Worm (Caenorhabditis elegans) whole organism, young adult: ENCODE data around the gene sec-61.B.

ENCODE experiments used
- B0019.2 ChIP-seq: fragments of 200-800 bp; sonication (Bioruptor generic); conservative IDR thresholded peaks from 2 replicates; pipeline ENCODE4 v1.3.6; 2022; ENCODE audit warnings: missing genetic modification reagents, missing genetic modification characterization, missing compliant biosample characterization
- B0035.1 ChIP-seq: sonication (generic microtip); optimal IDR thresholded peaks from 2 replicates; lab custom pipeline; 2016; ENCODE audit warnings: missing genetic modification characterization, mild to moderate bottlenecking, missing compliant biosample characterization, missing genotype, missing genetic modification reagents
- F37B4.10 ChIP-seq: fragments of 200-800 bp; sonication (Bioruptor generic); IDR thresholded peaks from 2 replicates; pipeline ENCODE4 v1.3.6; 2022; ENCODE audit warnings: missing genetic modification characterization, missing compliant biosample characterization
- F49E8.2 ChIP-seq: sonication (generic microtip); optimal IDR thresholded peaks from 3 replicates; lab custom pipeline; 2017; ENCODE audit warnings: missing genetic modification characterization, mild to moderate bottlenecking, missing compliant biosample characterization, antibody characterized with exemption, moderate library complexity; ENCODE audit not compliant: insufficient read depth
- Y53G8AR.9 ChIP-seq: fragments of 200-800 bp; sonication (Bioruptor generic); conservative IDR thresholded peaks from 2 replicates; pipeline ENCODE4 v1.3.6; 2022; ENCODE audit warnings: missing genetic modification reagents, missing genetic modification characterization, missing compliant biosample characterization
- Y67H2A.10 ChIP-seq: fragments of 200-800 bp; sonication (Bioruptor generic); conservative IDR thresholded peaks from 2 replicates; pipeline ENCODE4 v1.3.6; 2022; ENCODE audit warnings: missing genetic modification reagents, missing genetic modification characterization, missing compliant biosample characterization
- Y79H2A.3 ChIP-seq: fragments of 200-800 bp; sonication (Bioruptor generic); conservative IDR thresholded peaks from 2 replicates; pipeline ENCODE4 v1.3.6; 2022; ENCODE audit warnings: missing genetic modification reagents, missing genetic modification characterization, missing compliant biosample characterization
- Y95B8A.8 ChIP-seq: fragments of 200-800 bp; sonication (Bioruptor generic); IDR thresholded peaks from 2 replicates; pipeline ENCODE4 v1.3.6; 2022; ENCODE audit warnings: missing genetic modification reagents, missing genetic modification characterization, missing compliant biosample characterization
- ama-1 ChIP-seq, 3 experiments: fragments of 150-350 bp in 1 of 3; sonication (generic microtip) in 2 of 3; optimal IDR thresholded peaks; 2 replicates each; lab custom pipeline; 2014 to 2018; ENCODE audit warnings: missing biosample characterization in 2 of 3, missing genetic modification characterization in 2 of 3, missing genetic modification reagents in 2 of 3
- atf-7 ChIP-seq: sonication (generic microtip); optimal IDR thresholded peaks from 2 replicates; lab custom pipeline; 2017; ENCODE audit warnings: mild to moderate bottlenecking, missing genetic modification characterization, missing compliant biosample characterization
- attf-3 ChIP-seq: fragments of 200-800 bp; sonication (Bioruptor generic); conservative IDR thresholded peaks from 2 replicates; pipeline ENCODE4 v1.3.6; 2022; ENCODE audit warnings: missing genetic modification reagents, missing genetic modification characterization, missing compliant biosample characterization
- bed-2 ChIP-seq: fragments of 200-800 bp; sonication (Bioruptor generic); IDR thresholded peaks from 2 replicates; pipeline ENCODE4 v1.3.6; 2022; ENCODE audit warnings: missing genetic modification reagents, missing genetic modification characterization, missing compliant biosample characterization
- cebp-1 ChIP-seq, 2 experiments: fragments of 200-800 bp in 1 of 2; sonication (Bioruptor generic) in 1 of 2; sonication (generic microtip) in 1 of 2; IDR thresholded peaks in 1 of 2; optimal IDR thresholded peaks in 1 of 2; 2 replicates each; pipeline versions ENCODE4 v1.3.6 to Lab custom; 2017 to 2022; ENCODE audit warnings: missing compliant biosample characterization in 2 of 2, missing genetic modification characterization in 2 of 2, mild to moderate bottlenecking in 1 of 2, missing genetic modification reagents in 1 of 2, moderate library complexity in 1 of 2
- die-1 ChIP-seq: sonication (generic microtip); optimal IDR thresholded peaks from 2 replicates; lab custom pipeline; 2016; ENCODE audit warnings: missing genotype, mild to moderate bottlenecking, missing genetic modification characterization, missing compliant biosample characterization
- egrh-3 ChIP-seq: fragments of 200-800 bp; sonication (Bioruptor generic); IDR thresholded peaks from 2 replicates; pipeline ENCODE4 v1.3.6; 2022; ENCODE audit warnings: missing genetic modification reagents, missing genetic modification characterization, missing compliant biosample characterization
- ekl-4 ChIP-seq: fragments of 200-800 bp; sonication (Bioruptor generic); IDR thresholded peaks from 2 replicates; pipeline ENCODE4 v1.3.6; 2022; ENCODE audit warnings: missing genetic modification reagents, missing genetic modification characterization, missing compliant biosample characterization
- fkh-3 ChIP-seq: sonication (generic microtip); optimal IDR thresholded peaks from 2 replicates; lab custom pipeline; 2016; ENCODE audit warnings: mild to moderate bottlenecking, missing genetic modification characterization, missing compliant biosample characterization
- gei-17 ChIP-seq: fragments of 200-800 bp; sonication (Bioruptor generic); optimal IDR thresholded peaks from 2 replicates; lab custom pipeline; 2018; ENCODE audit warnings: mild to moderate bottlenecking, missing genetic modification characterization, missing compliant biosample characterization
- hrde-1 ChIP-seq: sonication (generic microtip); optimal IDR thresholded peaks from 2 replicates; lab custom pipeline; 2016; ENCODE audit warnings: missing genetic modification characterization, mild to moderate bottlenecking, missing compliant biosample characterization, moderate library complexity, missing genotype, missing genetic modification reagents, borderline replicate concordance
- lin-35 ChIP-seq, 3 experiments: fragments of 150-350 bp in 2 of 3; sonication (generic microtip) in 1 of 3; optimal IDR thresholded peaks; 2 replicates each; lab custom pipeline; 2014 to 2018; ENCODE audit warnings: missing biosample characterization in 3 of 3, missing genetic modification characterization in 3 of 3, missing genetic modification reagents in 3 of 3
- lin-40 ChIP-seq: sonication (generic microtip); optimal IDR thresholded peaks from 2 replicates; lab custom pipeline; 2016; ENCODE audit warnings: missing genetic modification characterization, mild to moderate bottlenecking, missing compliant biosample characterization, missing genotype, missing genetic modification reagents
- lin-54 ChIP-seq: fragments of 200-800 bp; sonication (Bioruptor generic); optimal IDR thresholded peaks from 2 replicates; lab custom pipeline; 2018; ENCODE audit warnings: mild to moderate bottlenecking, missing genetic modification characterization, missing compliant biosample characterization
- lsl-1 ChIP-seq: fragments of 200-800 bp; sonication (Bioruptor generic); optimal IDR thresholded peaks from 2 replicates; lab custom pipeline; 2018; ENCODE audit warnings: mild to moderate bottlenecking, missing genetic modification characterization, moderate library complexity, missing compliant biosample characterization
- madf-3 ChIP-seq: fragments of 200-800 bp; sonication (Bioruptor generic); IDR thresholded peaks from 2 replicates; pipeline ENCODE4 v1.3.6; 2022; ENCODE audit warnings: missing genetic modification reagents, missing genetic modification characterization, missing compliant biosample characterization
- mel-28 ChIP-seq: sonication (generic microtip); optimal IDR thresholded peaks from 2 replicates; lab custom pipeline; 2016; ENCODE audit warnings: borderline replicate concordance, mild to moderate bottlenecking, missing genetic modification characterization, missing compliant biosample characterization
- mes-4 ChIP-seq: sonication (generic microtip); optimal IDR thresholded peaks from 2 replicates; lab custom pipeline; 2016; ENCODE audit warnings: missing genotype, missing genetic modification characterization, missing compliant biosample characterization
- mxl-1 ChIP-seq: sonication (generic microtip); optimal IDR thresholded peaks from 2 replicates; lab custom pipeline; 2016; ENCODE audit warnings: missing genetic modification characterization, missing compliant biosample characterization
- nfya-1 ChIP-seq: sonication (generic microtip); optimal IDR thresholded peaks from 2 replicates; lab custom pipeline; 2017; ENCODE audit warnings: antibody characterized with exemption, missing compliant biosample characterization, missing genetic modification characterization, borderline replicate concordance; ENCODE audit not compliant: insufficient read depth
- nfya-2 ChIP-seq: fragments of 200-800 bp; sonication (Bioruptor generic); IDR thresholded peaks from 2 replicates; pipeline ENCODE4 v1.3.6; 2022; ENCODE audit warnings: missing genetic modification reagents, missing genetic modification characterization, missing compliant biosample characterization
- nhr-120 ChIP-seq: fragments of 200-800 bp; sonication (Bioruptor generic); IDR thresholded peaks from 2 replicates; pipeline ENCODE4 v1.3.6; 2022; ENCODE audit warnings: missing genetic modification characterization, missing compliant biosample characterization
- nhr-80 ChIP-seq: sonication (generic microtip); optimal IDR thresholded peaks from 2 replicates; lab custom pipeline; 2016; ENCODE audit warnings: missing genetic modification characterization, missing compliant biosample characterization
- pbrm-1 ChIP-seq: fragments of 200-800 bp; sonication (Bioruptor generic); IDR thresholded peaks from 2 replicates; pipeline ENCODE4 v1.3.6; 2022; ENCODE audit warnings: missing genetic modification reagents, missing genetic modification characterization, missing compliant biosample characterization
- pha-4 ChIP-seq: fragments of 150-350 bp; sonication (generic microtip); optimal IDR thresholded peaks from 2 replicates; lab custom pipeline; 2014; ENCODE audit warnings: missing biosample characterization, missing genetic modification reagents, missing genetic modification characterization
- rcor-1 ChIP-seq: fragments of 200-800 bp; sonication (Bioruptor generic); IDR thresholded peaks from 2 replicates; pipeline ENCODE4 v1.3.6; 2022; ENCODE audit warnings: missing genetic modification reagents, missing genetic modification characterization, missing compliant biosample characterization
- rec-8 ChIP-seq, 2 experiments: sonication (generic microtip); optimal IDR thresholded peaks; 2 replicates each; lab custom pipeline; 2016; ENCODE audit warnings: mild to moderate bottlenecking in 2 of 2, missing genetic modification characterization in 2 of 2, missing genetic modification reagents in 2 of 2, missing genotype in 2 of 2, missing biosample characterization in 1 of 2, missing compliant biosample characterization in 1 of 2, moderate library complexity in 1 of 2
- rpc-1 ChIP-seq, 2 experiments: fragments of 150-350 bp in 1 of 2; sonication (generic microtip) in 1 of 2; optimal IDR thresholded peaks; 2 replicates each; lab custom pipeline; 2014 to 2018; ENCODE audit warnings: missing biosample characterization in 1 of 2, missing genetic modification characterization in 1 of 2, missing genetic modification reagents in 1 of 2, missing genotype in 1 of 2
- snpc-1.3 ChIP-seq: sonication (generic microtip); optimal IDR thresholded peaks from 2 replicates; lab custom pipeline; 2017; ENCODE audit warnings: missing genetic modification characterization, mild to moderate bottlenecking, missing compliant biosample characterization, antibody characterized with exemption, moderate library complexity, missing genotype, missing genetic modification reagents; ENCODE audit not compliant: insufficient read depth
- tlf-1 ChIP-seq: fragments of 200-800 bp; sonication (Bioruptor generic); optimal IDR thresholded peaks from 2 replicates; lab custom pipeline; 2018; ENCODE audit warnings: mild to moderate bottlenecking, missing genetic modification characterization, missing compliant biosample characterization
- xnd-1 ChIP-seq: sonication (generic microtip); optimal IDR thresholded peaks from 2 replicates; lab custom pipeline; 2016; ENCODE audit warnings: missing genotype, missing genetic modification reagents, missing genetic modification characterization, missing compliant biosample characterization
- zim-3 ChIP-seq: sonication (generic microtip); optimal IDR thresholded peaks from 2 replicates; lab custom pipeline; 2017; ENCODE audit warnings: mild to moderate bottlenecking, missing genetic modification characterization, moderate library complexity, missing compliant biosample characterization
- ztf-25 ChIP-seq: fragments of 200-800 bp; sonication (Bioruptor generic); IDR thresholded peaks from 2 replicates; pipeline ENCODE4 v1.3.6; 2022; ENCODE audit warnings: missing genetic modification reagents, missing genetic modification characterization, missing compliant biosample characterization
- ztf-26 ChIP-seq: sonication (generic microtip); optimal IDR thresholded peaks from 2 replicates; lab custom pipeline; 2017; ENCODE audit warnings: missing genetic modification characterization, missing compliant biosample characterization
- ztf-28 ChIP-seq: fragments of 200-800 bp; sonication (Bioruptor generic); IDR thresholded peaks from 2 replicates; pipeline ENCODE4 v1.3.6; 2022; ENCODE audit warnings: missing genetic modification reagents, missing genetic modification characterization, missing compliant biosample characterization

The sec-61.B gene

ce11 chrIV:2388949-2389495 is 547 bp upstream of the sec-61.B start, which contains the start of gene trap-3 (continued):
- TF ChIP-seq mel-28 (tag; lab: Kevin White, UChicago) (peak; percentile 68), mxl-1 (no peak), ztf-28 (peak; percentile 72; the same call in 1 of the 2 replicates), fkh-3 (tag; lab: Kevin White, UChicago) (no peak), nhr-80 (tag; lab: Kevin White, UChicago) (peak; percentile 99), egrh-3 (peak; percentile 71), F49E8.2 (tag; lab: Kevin White, UChicago) (peak; percentile 81), F37B4.10 (0 out of 2 replicates have a peak, but pooled peaks have one; percentile 87), pha-4 (tag; lab: Kevin White, UChicago) (no peak), lsl-1 (GFP tag; lab: Kevin White, UChicago) (peak; percentile 88), B0035.1 (peak; percentile 83), lin-40 (peak; percentile 97), ama-1 (optimal IDR thresholded peaks at IDR 0.05; lab: Kevin White, UChicago) (no peak), ama-1 (GFP tag; optimal IDR thresholded peaks at IDR 0.05; lab: Kevin White, UChicago) (peak in 1 of 2 experiments; percentile 61), mes-4 (tag; lab: Kevin White, UChicago) (no peak), nfya-2 (0 out of 2 replicates have a peak, but pooled peaks have one; percentile 46), hrde-1 (tag; lab: Kevin White, UChicago) (peak; percentile 72)

ce11 chrIV:2383713-2384112 is 4.8 kb downstream of the sec-61.B start, which contains the start of gene Y38F2AR.3:
Y38F2AR.3 (plus strand) TSS chrIV:2384013.
- TF ChIP-seq gei-17 = no peak
- TF ChIP-seq nfya-1 (tag; lab: Kevin White, UChicago) = no peak
- TF ChIP-seq tlf-1 (GFP tag; lab: Kevin White, UChicago) = no peak
- TF ChIP-seq ztf-26 (tag; lab: Kevin White, UChicago) = no peak
- TF ChIP-seq zim-3 (tag; lab: Kevin White, UChicago) = no peak
- TF ChIP-seq snpc-1.3 (tag; lab: Kevin White, UChicago) = no peak
- no peak for TF ChIP-seq B0019.2 (GFP tag; lab: Robert Waterston, UW)
- no peak for TF ChIP-seq Y79H2A.3 (GFP tag; lab: Robert Waterston, UW)
- no peak for TF ChIP-seq rcor-1
- TF ChIP-seq Y67H2A.10 (GFP tag; lab: Robert Waterston, UW) = no peak
- no peak for TF ChIP-seq ekl-4
- no peak for TF ChIP-seq pbrm-1
- no peak for TF ChIP-seq rec-8 (tag; optimal IDR thresholded peaks at IDR 0.05; lab: Kevin White, UChicago)
- no peak for TF ChIP-seq madf-3 (GFP tag; lab: Robert Waterston, UW)
- TF ChIP-seq fkh-3 (tag; lab: Kevin White, UChicago) = no peak
- TF ChIP-seq pha-4 (tag; lab: Kevin White, UChicago) = no peak
- no peak for TF ChIP-seq ztf-25 (GFP tag; lab: Robert Waterston, UW)
- no peak for TF ChIP-seq attf-3

ce11 chrIV:2348862-2349321 is 39.6 kb downstream of the sec-61.B start, which contains the start of the genes ppgn-1 and tftc-1:
ppgn-1 (minus strand) TSS chrIV:2348912.
tftc-1 (plus strand) TSS chrIV:2349271.
- TF ChIP-seq Y95B8A.8 (GFP tag; lab: Robert Waterston, UW) (no peak), lin-40 (peak; percentile 56), lsl-1 (GFP tag; lab: Kevin White, UChicago) (peak; percentile 20), nhr-80 (tag; lab: Kevin White, UChicago) (no peak), lin-35 (GFP tag; optimal IDR thresholded peaks at IDR 0.05; lab: Kevin White, UChicago) (peak in 1 of 3 experiments; percentile 50), Y53G8AR.9 (GFP tag; lab: Robert Waterston, UW) (no peak), nhr-120 (no peak), die-1 (no peak), mes-4 (tag; lab: Kevin White, UChicago) (no peak), cebp-1 (GFP tag; IDR thresholded peaks at IDR 0.05; lab: Robert Waterston, UW) (no peak), cebp-1 (tag; optimal IDR thresholded peaks at IDR 0.05; lab: Kevin White, UChicago) (no peak), bed-2 (no peak), pbrm-1 (0 out of 2 replicates have a peak, but pooled peaks have one; percentile 13), xnd-1 (tag; lab: Kevin White, UChicago) (no peak), atf-7 (tag; lab: Kevin White, UChicago) (no peak), lin-54 (GFP tag; lab: Kevin White, UChicago) (peak; percentile 52), rpc-1 (optimal IDR thresholded peaks at IDR 0.05; lab: Kevin White, UChicago) (no peak), rpc-1 (tag; optimal IDR thresholded peaks at IDR 0.05; lab: Kevin White, UChicago) (no peak)
